Fruit fly (Drosophila melanogaster) whole organism, pupa: ENCODE data around the gene CG34355.

Experiments
- CG13204 ChIP-seq: fragments of 200-800 bp; sonication (Bioruptor generic); optimal IDR thresholded peaks from 2 replicates; lab custom pipeline; 2018; ENCODE audit warnings: missing biosample characterization, mild to moderate bottlenecking, missing genetic modification characterization, moderate library complexity
- CG15710 ChIP-seq: fragments of 200-800 bp; sonication (Bioruptor generic); optimal IDR thresholded peaks from 2 replicates; lab custom pipeline; 2018; ENCODE audit warnings: missing biosample characterization, mild to moderate bottlenecking, missing genetic modification characterization, moderate library complexity
- CG17806 ChIP-seq: fragments of 200-800 bp; sonication (Bioruptor generic); optimal IDR thresholded peaks from 2 replicates; lab custom pipeline; 2018; ENCODE audit warnings: missing biosample characterization, mild to moderate bottlenecking, missing genetic modification characterization, moderate library complexity
- CG32121 ChIP-seq: fragments of 200-800 bp; sonication (Bioruptor generic); IDR thresholded peaks from 2 replicates; pipeline ENCODE4 v1.3.6; 2022; ENCODE audit warnings: missing biosample characterization, missing genetic modification characterization
- CG4496 ChIP-seq: fragments of 200-800 bp; sonication (Bioruptor generic); IDR thresholded peaks from 3 replicates; pipeline ENCODE4 v1.3.6; 2022; ENCODE audit warnings: missing biosample characterization, missing genetic modification characterization
- CG8159 ChIP-seq: fragments of 200-800 bp; sonication (Bioruptor generic); optimal IDR thresholded peaks from 3 replicates; lab custom pipeline; 2018; ENCODE audit warnings: missing biosample characterization, mild to moderate bottlenecking, missing genetic modification characterization, moderate library complexity
- CG9948 ChIP-seq: fragments of 200-800 bp; sonication (Bioruptor generic); optimal IDR thresholded peaks from 2 replicates; lab custom pipeline; 2018; ENCODE audit warnings: missing biosample characterization, mild to moderate bottlenecking, missing genetic modification characterization, moderate library complexity
- EcR ChIP-seq: fragments of 200-800 bp; sonication (Bioruptor generic); optimal IDR thresholded peaks from 3 replicates; lab custom pipeline; 2019; ENCODE audit warnings: missing biosample characterization, missing genetic modification characterization, mild to moderate bottlenecking, moderate library complexity, missing genetic modification reagents
- Ets98B ChIP-seq: fragments of 200-800 bp; sonication (Bioruptor generic); IDR thresholded peaks from 2 replicates; pipeline ENCODE4 v1.3.6; 2022; ENCODE audit warnings: missing biosample characterization, missing genetic modification characterization
- Pif1A ChIP-seq: fragments of 200-800 bp; sonication (Bioruptor generic); optimal IDR thresholded peaks from 3 replicates; lab custom pipeline; 2016; ENCODE audit warnings: missing biosample characterization, missing genetic modification characterization
- Pif1B ChIP-seq: fragments of 200-800 bp; sonication (Bioruptor generic); optimal IDR thresholded peaks from 3 replicates; lab custom pipeline; 2016; ENCODE audit warnings: missing biosample characterization, missing genetic modification characterization
- Snoo ChIP-seq: fragments of 200-800 bp; sonication (Bioruptor generic); optimal IDR thresholded peaks from 3 replicates; lab custom pipeline; 2017; ENCODE audit warnings: missing biosample characterization, mild to moderate bottlenecking, missing genetic modification characterization, inconsistent platforms
- fd96Ca ChIP-seq: fragments of 200-800 bp; sonication (Bioruptor generic); IDR thresholded peaks from 3 replicates; pipeline ENCODE4 v1.3.6; 2022; ENCODE audit warnings: missing biosample characterization, missing genetic modification characterization
- rn ChIP-seq: fragments of 200-800 bp; sonication (Bioruptor generic); IDR thresholded peaks from 2 replicates; pipeline ENCODE4 v1.3.6; 2022; ENCODE audit warnings: missing biosample characterization, missing genetic modification characterization

DNA sequence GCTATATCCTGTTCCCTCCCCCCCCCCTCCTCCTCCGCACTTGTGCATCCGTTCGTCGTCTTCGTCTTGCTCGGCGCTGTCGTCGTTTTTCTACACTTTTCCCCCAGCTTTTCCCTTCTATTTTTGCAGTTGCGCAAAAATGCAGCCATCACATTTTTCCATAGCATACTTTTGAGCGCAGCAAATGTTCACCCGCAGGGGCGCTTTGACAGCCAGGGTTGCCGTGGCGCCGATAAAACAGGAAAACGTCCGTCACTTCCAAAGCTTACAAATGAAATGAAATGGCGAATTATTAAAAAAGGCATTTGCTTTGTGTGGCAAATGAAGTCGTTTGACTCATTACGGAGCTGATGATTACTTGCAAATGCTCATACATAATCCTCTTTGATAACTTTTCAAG is 98.9 kb downstream of the CG34355 start:
- no peak for TF ChIP-seq EcR
- TF ChIP-seq Pif1A (GFP tag; lab: Kevin White, UChicago) = no peak
- no peak for TF ChIP-seq CG13204 (GFP tag; lab: Kevin White, UChicago)
- no peak for TF ChIP-seq fd96Ca (GFP tag; lab: Robert Waterston, UW)
- no peak for TF ChIP-seq Snoo (tag; lab: Kevin White, UChicago)
- no peak for TF ChIP-seq CG8159 (tag; lab: Kevin White, UChicago)
- no peak for TF ChIP-seq CG15710 (tag; lab: Kevin White, UChicago)
- TF ChIP-seq Pif1B (GFP tag; lab: Kevin White, UChicago) = no peak
- no peak for TF ChIP-seq CG17806
- TF ChIP-seq CG32121 (GFP tag; lab: Robert Waterston, UW) = 0 out of 2 replicates have a peak, but pooled peaks have one; percentile 12
- no peak for TF ChIP-seq CG9948 (tag; lab: Kevin White, UChicago)
- TF ChIP-seq rn = no peak
- no peak for TF ChIP-seq CG4496 (GFP tag; lab: Robert Waterston, UW)
- TF ChIP-seq Ets98B (GFP tag; lab: Robert Waterston, UW) = 0 out of 2 replicates have a peak, but pooled peaks have one; percentile 9
